Fruit fly (Drosophila melanogaster) whole organism, embryonic: ENCODE data around the gene Sf3a2.

Experiments used
- Antp ChIP-seq: fragments of 200-800 bp; sonication (Bioruptor generic); optimal IDR thresholded peaks from 3 replicates; lab custom pipeline; 2016; ENCODE audit warnings: missing biosample characterization, missing genetic modification characterization
- CG10366 ChIP-seq: fragments of 200-800 bp; sonication (Bioruptor generic); IDR thresholded peaks from 2 replicates; pipeline ENCODE4 v1.3.6; 2022; ENCODE audit warnings: missing biosample characterization, missing genetic modification characterization
- CG10462 ChIP-seq: fragments of 200-800 bp; sonication (Bioruptor generic); optimal IDR thresholded peaks from 2 replicates; lab custom pipeline; 2016; ENCODE audit warnings: missing biosample characterization, missing genetic modification characterization
- CG10543 ChIP-seq: fragments of 200-800 bp; sonication (Bioruptor generic); optimal IDR thresholded peaks from 3 replicates; lab custom pipeline; 2017; ENCODE audit warnings: missing biosample characterization, mild to moderate bottlenecking, missing genetic modification characterization, moderate library complexity
- CG10654 ChIP-seq: fragments of 200-800 bp; sonication (Bioruptor generic); optimal IDR thresholded peaks from 2 replicates; lab custom pipeline; 2016; ENCODE audit warnings: missing biosample characterization, missing genetic modification characterization
- CG10959 ChIP-seq: fragments of 200-800 bp; sonication (Bioruptor generic); IDR thresholded peaks from 2 replicates; pipeline ENCODE4 v1.3.6; 2022; ENCODE audit warnings: missing biosample characterization, missing genetic modification characterization
- CG11247 ChIP-seq: fragments of 200-800 bp; sonication (Bioruptor generic); IDR thresholded peaks from 2 replicates; pipeline ENCODE4 v1.3.6; 2022; ENCODE audit warnings: missing biosample characterization, missing genetic modification characterization
- CG12219 ChIP-seq: fragments of 200-800 bp; sonication (Bioruptor generic); optimal IDR thresholded peaks from 3 replicates; lab custom pipeline; 2018; ENCODE audit warnings: missing biosample characterization, mild to moderate bottlenecking, missing genetic modification characterization
- CG12391 ChIP-seq: fragments of 200-800 bp; sonication (Bioruptor generic); optimal IDR thresholded peaks from 3 replicates; lab custom pipeline; 2018; ENCODE audit warnings: missing biosample characterization, mild to moderate bottlenecking, missing genetic modification characterization, moderate library complexity
- CG13123 ChIP-seq: fragments of 200-800 bp; sonication (Bioruptor generic); optimal IDR thresholded peaks from 2 replicates; lab custom pipeline; 2016; ENCODE audit warnings: missing biosample characterization, missing genetic modification characterization
- CG13287 ChIP-seq: fragments of 200-800 bp; sonication (Bioruptor generic); IDR thresholded peaks from 2 replicates; pipeline ENCODE4 v1.3.6; 2022; ENCODE audit warnings: missing biosample characterization, missing genetic modification characterization; ENCODE audit not compliant: partially characterized antibody
- CG13894 ChIP-seq: fragments of 200-800 bp; sonication (Bioruptor generic); optimal IDR thresholded peaks from 3 replicates; lab custom pipeline; 2018; ENCODE audit warnings: missing biosample characterization, mild to moderate bottlenecking, missing genetic modification characterization, moderate library complexity
- CG14014 ChIP-seq: fragments of 200-800 bp; sonication (Bioruptor generic); IDR thresholded peaks from 2 replicates; pipeline ENCODE4 v1.3.6; 2022; ENCODE audit warnings: missing biosample characterization, missing genetic modification characterization
- CG17328 ChIP-seq: fragments of 200-800 bp; sonication (Bioruptor generic); IDR thresholded peaks from 2 replicates; pipeline ENCODE4 v1.3.6; 2022; ENCODE audit warnings: missing biosample characterization, missing genetic modification characterization
- CG17359 ChIP-seq: fragments of 200-800 bp; sonication (Bioruptor generic); optimal IDR thresholded peaks from 3 replicates; lab custom pipeline; 2018; ENCODE audit warnings: missing biosample characterization, mild to moderate bottlenecking, missing genetic modification characterization, moderate library complexity
- CG2129 ChIP-seq: fragments of 200-800 bp; sonication (Bioruptor generic); IDR thresholded peaks from 2 replicates; pipeline ENCODE4 v1.3.6; 2022; ENCODE audit warnings: missing biosample characterization, missing genetic modification characterization; ENCODE audit not compliant: partially characterized antibody
- CG2889 ChIP-seq: fragments of 200-800 bp; sonication (Bioruptor generic); IDR thresholded peaks from 3 replicates; pipeline ENCODE4 v1.3.6; 2022; ENCODE audit warnings: missing biosample characterization, missing genetic modification characterization
- CG3065 ChIP-seq: fragments of 200-800 bp; sonication (Bioruptor generic); optimal IDR thresholded peaks from 2 replicates; lab custom pipeline; 2016; ENCODE audit warnings: missing biosample characterization, missing genetic modification characterization
- CG4328 ChIP-seq: fragments of 200-800 bp; sonication (Bioruptor generic); optimal IDR thresholded peaks from 3 replicates; lab custom pipeline; 2017; ENCODE audit warnings: missing biosample characterization, missing genetic modification reagents, missing genetic modification characterization
- CG4617 ChIP-seq: fragments of 200-800 bp; sonication (Bioruptor generic); optimal IDR thresholded peaks from 3 replicates; lab custom pipeline; 2016; ENCODE audit warnings: missing biosample characterization, missing genetic modification characterization, borderline replicate concordance
- CG5180 ChIP-seq: fragments of 200-800 bp; sonication (Bioruptor generic); optimal IDR thresholded peaks from 3 replicates; lab custom pipeline; 2017; ENCODE audit warnings: missing biosample characterization, missing genetic modification characterization, mild to moderate bottlenecking, moderate library complexity, missing genetic modification reagents
- CG5245 ChIP-seq: fragments of 200-800 bp; sonication (Bioruptor generic); optimal IDR thresholded peaks from 3 replicates; lab custom pipeline; 2016; ENCODE audit warnings: missing biosample characterization, missing genetic modification characterization
- CG5953 ChIP-seq: fragments of 200-800 bp; sonication (Bioruptor generic); IDR thresholded peaks from 2 replicates; pipeline ENCODE4 v1.3.6; 2022; ENCODE audit warnings: missing biosample characterization, missing genetic modification characterization
- CG6813 ChIP-seq: fragments of 200-800 bp; sonication (Bioruptor generic); optimal IDR thresholded peaks from 2 replicates; lab custom pipeline; 2017; ENCODE audit warnings: missing biosample characterization, missing genetic modification characterization, mild to moderate bottlenecking, moderate library complexity, missing genetic modification reagents
- CG8290 ChIP-seq, 3 experiments: fragments of 200-800 bp; sonication (Bioruptor generic); optimal IDR thresholded peaks; 2 replicates each; lab custom pipeline; 2016 to 2019; ENCODE audit warnings: missing biosample characterization in 3 of 3, missing genetic modification characterization in 3 of 3, mild to moderate bottlenecking in 2 of 3, moderate library complexity in 1 of 3
- CG8944 ChIP-seq: fragments of 200-800 bp; sonication (Bioruptor generic); optimal IDR thresholded peaks from 3 replicates; lab custom pipeline; 2016; ENCODE audit warnings: missing biosample characterization, missing genetic modification characterization
- CG9817 ChIP-seq: fragments of 200-800 bp; sonication (Bioruptor generic); optimal IDR thresholded peaks from 2 replicates; lab custom pipeline; 2018; ENCODE audit warnings: missing biosample characterization, mild to moderate bottlenecking, missing genetic modification characterization, moderate library complexity
- Dad ChIP-seq: fragments of 200-800 bp; sonication (Bioruptor generic); optimal IDR thresholded peaks from 3 replicates; lab custom pipeline; 2016; ENCODE audit warnings: missing biosample characterization, missing genetic modification characterization
- Dip2 ChIP-seq: fragments of 200-800 bp; sonication (Bioruptor generic); IDR thresholded peaks from 2 replicates; pipeline ENCODE4 v1.3.6; 2022; ENCODE audit warnings: missing biosample characterization, missing genetic modification characterization
- ERR ChIP-seq: fragments of 200-800 bp; sonication (Bioruptor generic); optimal IDR thresholded peaks from 2 replicates; lab custom pipeline; 2016; ENCODE audit warnings: missing biosample characterization, missing genetic modification characterization
- Elba2 ChIP-seq: fragments of 200-800 bp; sonication (Bioruptor generic); optimal IDR thresholded peaks from 3 replicates; lab custom pipeline; 2016; ENCODE audit warnings: missing biosample characterization, missing genetic modification characterization
- HLH54F ChIP-seq: fragments of 200-800 bp; sonication (Bioruptor generic); optimal IDR thresholded peaks from 3 replicates; lab custom pipeline; 2016; ENCODE audit warnings: missing biosample characterization, missing genetic modification characterization
- Lhr ChIP-seq: fragments of 200-800 bp; sonication (Bioruptor generic); optimal IDR thresholded peaks from 3 replicates; lab custom pipeline; 2017; ENCODE audit warnings: mild to moderate bottlenecking, missing biosample characterization, missing genetic modification reagents, missing genetic modification characterization
- Nf-YA ChIP-seq: fragments of 200-800 bp; sonication (Bioruptor generic); IDR thresholded peaks from 2 replicates; pipeline ENCODE4 v1.3.6; 2022; ENCODE audit warnings: missing biosample characterization, missing genetic modification characterization
- NfI ChIP-seq: fragments of 200-800 bp; sonication (Bioruptor generic); optimal IDR thresholded peaks from 3 replicates; lab custom pipeline; 2018; ENCODE audit warnings: missing biosample characterization, mild to moderate bottlenecking, missing genetic modification characterization, moderate library complexity
- amos ChIP-seq: fragments of 200-800 bp; sonication (Bioruptor generic); IDR thresholded peaks from 2 replicates; pipeline ENCODE4 v1.3.6; 2022; ENCODE audit warnings: missing biosample characterization, missing genetic modification characterization; ENCODE audit not compliant: partially characterized antibody
- gt ChIP-seq: fragments of 200-800 bp; sonication (Bioruptor generic); IDR thresholded peaks from 2 replicates; pipeline ENCODE4 v1.3.6; 2022; ENCODE audit warnings: missing biosample characterization, missing genetic modification characterization
- ham ChIP-seq: fragments of 200-800 bp; sonication (Bioruptor generic); IDR thresholded peaks from 2 replicates; pipeline ENCODE4 v1.3.6; 2022; ENCODE audit warnings: missing biosample characterization, missing genetic modification characterization
- insv ChIP-seq, 2 experiments: fragments of 200-800 bp; sonication (Bioruptor generic); optimal IDR thresholded peaks; 3 replicates each; lab custom pipeline; 2016 to 2018; ENCODE audit warnings: missing biosample characterization in 2 of 2, missing genetic modification characterization in 2 of 2
- lola ChIP-seq, 3 experiments: fragments of >200 bp in 2 of 3; fragments of 200-800 bp in 1 of 3; sonication (Bioruptor generic) in 1 of 3; optimal IDR thresholded peaks; 2 replicates each; lab custom pipeline; 2017 to 2019; ENCODE audit warnings: missing biosample characterization in 3 of 3, missing genetic modification characterization in 3 of 3, mild to moderate bottlenecking in 1 of 3, moderate library complexity in 1 of 3
- luna ChIP-seq: fragments of 200-800 bp; sonication (Bioruptor generic); optimal IDR thresholded peaks from 2 replicates; lab custom pipeline; 2016; ENCODE audit warnings: missing biosample characterization, missing genetic modification characterization
- org-1 ChIP-seq: fragments of 200-800 bp; sonication (Bioruptor generic); optimal IDR thresholded peaks from 2 replicates; lab custom pipeline; 2017; ENCODE audit warnings: missing biosample characterization, missing genetic modification characterization
- pb ChIP-seq: fragments of 200-800 bp; sonication (Bioruptor generic); optimal IDR thresholded peaks from 3 replicates; lab custom pipeline; 2016; ENCODE audit warnings: missing biosample characterization, missing genetic modification characterization
- sd ChIP-seq: fragments of 200-800 bp; sonication (Bioruptor generic); optimal IDR thresholded peaks from 3 replicates; lab custom pipeline; 2018; ENCODE audit warnings: missing biosample characterization, mild to moderate bottlenecking, missing genetic modification characterization, moderate library complexity
- sim ChIP-seq: fragments of 200-800 bp; sonication (Bioruptor generic); IDR thresholded peaks from 2 replicates; pipeline ENCODE4 v1.3.6; 2022; ENCODE audit warnings: missing biosample characterization, missing genetic modification characterization
- slbo ChIP-seq: fragments of 200-800 bp; sonication (Bioruptor generic); IDR thresholded peaks from 2 replicates; pipeline ENCODE4 v1.3.6; 2022; ENCODE audit warnings: missing biosample characterization, missing genetic modification characterization
- so ChIP-seq: fragments of 200-800 bp; sonication (Bioruptor generic); IDR thresholded peaks from 3 replicates; pipeline ENCODE4 v1.3.6; 2022; ENCODE audit warnings: missing biosample characterization, missing genetic modification characterization
- sqz ChIP-seq: fragments of 200-800 bp; sonication (Bioruptor generic); optimal IDR thresholded peaks from 3 replicates; lab custom pipeline; 2018; ENCODE audit warnings: missing biosample characterization, mild to moderate bottlenecking, missing genetic modification characterization
- tio ChIP-seq: fragments of 200-800 bp; sonication (Bioruptor generic); optimal IDR thresholded peaks from 2 replicates; lab custom pipeline; 2017; ENCODE audit warnings: missing biosample characterization, missing genetic modification characterization, inconsistent platforms
- unc-4 ChIP-seq: fragments of 200-800 bp; sonication (Bioruptor generic); IDR thresholded peaks from 2 replicates; pipeline ENCODE4 v1.3.6; 2022; ENCODE audit warnings: missing biosample characterization, missing genetic modification characterization; ENCODE audit not compliant: partially characterized antibody

The Sf3a2 gene

dm6 chr3L:12806290-12806743 lies 7.5 kb downstream of the Sf3a2 start (continued):
- no peak for TF ChIP-seq CG13287 (GFP tag; lab: Robert Waterston, UW)
- TF ChIP-seq CG11247 (GFP tag; lab: Robert Waterston, UW), result no peak
- TF ChIP-seq insv (GFP tag; optimal IDR thresholded peaks at IDR 0.05; lab: Kevin White, UChicago), result peak in 1 of 2 experiments; percentile 54
- TF ChIP-seq CG10654 (GFP tag; lab: Kevin White, UChicago), result peak; percentile 43
- TF ChIP-seq CG4328 (GFP tag; lab: Kevin White, UChicago), result peak; percentile 52
- peak; percentile 83 for TF ChIP-seq CG12391 (tag; lab: Kevin White, UChicago)
- TF ChIP-seq amos (GFP tag; lab: Robert Waterston, UW), result no peak
- TF ChIP-seq Nf-YA (GFP tag; lab: Robert Waterston, UW), result no peak
- TF ChIP-seq CG3065 (GFP tag; lab: Kevin White, UChicago), result no peak
- TF ChIP-seq NfI (GFP tag; lab: Kevin White, UChicago), result peak; percentile 61
- no peak for TF ChIP-seq pb
- peak; percentile 27; the same call in 1 of the 2 replicates for TF ChIP-seq slbo (GFP tag; lab: Robert Waterston, UW)
- peak; percentile 57 for TF ChIP-seq CG12219 (GFP tag; lab: Kevin White, UChicago)
- no peak for TF ChIP-seq CG13123 (GFP tag; lab: Kevin White, UChicago)
- TF ChIP-seq CG8944 (GFP tag; lab: Kevin White, UChicago), result no peak
- TF ChIP-seq CG17359 (tag; lab: Kevin White, UChicago), result peak; percentile 67
- no peak for TF ChIP-seq CG10959 (GFP tag; lab: Robert Waterston, UW)
- TF ChIP-seq so (GFP tag; lab: Robert Waterston, UW), result 0 out of 3 replicates have a peak, but pooled peaks have one; percentile 20
- no peak for TF ChIP-seq Lhr
- no peak for TF ChIP-seq CG5953 (GFP tag; lab: Robert Waterston, UW)
- TF ChIP-seq sqz (GFP tag; lab: Kevin White, UChicago), result no peak
- peak; percentile 41 for TF ChIP-seq CG6813 (GFP tag; lab: Kevin White, UChicago)
- TF ChIP-seq lola (GFP tag; optimal IDR thresholded peaks at IDR 0.05; lab: Kevin White, UChicago), result peak in 1 of 3 experiments; percentile 39
- TF ChIP-seq gt (GFP tag; lab: Robert Waterston, UW), result no peak
- peak; percentile 61 for TF ChIP-seq CG10543
- TF ChIP-seq CG2889, result no peak
- no peak for TF ChIP-seq Antp (GFP tag; lab: Kevin White, UChicago)
- TF ChIP-seq CG10462, result peak; percentile 34
- TF ChIP-seq unc-4 (GFP tag; lab: Robert Waterston, UW), result peak; percentile 17; the same call in 1 of the 2 replicates
- TF ChIP-seq CG5180 (GFP tag; lab: Kevin White, UChicago), result no peak
- TF ChIP-seq CG14014, result peak; percentile 51; the same call in 1 of the 2 replicates
- peak; percentile 45 for TF ChIP-seq CG10366 (GFP tag; lab: Robert Waterston, UW)
- TF ChIP-seq ERR (GFP tag; lab: Kevin White, UChicago), result no peak
- TF ChIP-seq tio (GFP tag; lab: Kevin White, UChicago), result no peak
- TF ChIP-seq CG13894, result no peak
- peak; percentile 12 for TF ChIP-seq org-1 (GFP tag; lab: Kevin White, UChicago)
- peak; percentile 37 for TF ChIP-seq Elba2
- peak; percentile 21 for TF ChIP-seq CG5245
- 0 out of 2 replicates have a peak, but pooled peaks have one; percentile 52 for TF ChIP-seq CG17328 (GFP tag; lab: Robert Waterston, UW)
- TF ChIP-seq sd (tag; lab: Kevin White, UChicago), result no peak
- TF ChIP-seq Dad (GFP tag; lab: Kevin White, UChicago), result no peak
- no peak for TF ChIP-seq CG4617 (GFP tag; lab: Kevin White, UChicago)
- no peak for TF ChIP-seq HLH54F
- no peak for TF ChIP-seq CG8290 (GFP tag; optimal IDR thresholded peaks at IDR 0.05; lab: Kevin White, UChicago)
- TF ChIP-seq CG8290 (tag; optimal IDR thresholded peaks at IDR 0.05; lab: Kevin White, UChicago), result peak in 1 of 2 experiments; percentile 39
- peak; percentile 6 for TF ChIP-seq CG9817 (tag; lab: Kevin White, UChicago)
- no peak for TF ChIP-seq Dip2
- TF ChIP-seq CG2129 (GFP tag; lab: Robert Waterston, UW), result no peak
- TF ChIP-seq luna (GFP tag; lab: Kevin White, UChicago), result no peak
- no peak for TF ChIP-seq ham (GFP tag; lab: Robert Waterston, UW)
- TF ChIP-seq sim (GFP tag; lab: Robert Waterston, UW), result no peak
